Worm (Caenorhabditis elegans) whole organism, L2 larva: ENCODE measurements around the gene W02H3.1.
A peak's percentile ranks its signal among the peaks of the same experiment; 100 is the strongest.

Source experiments
- C34F6.9 ChIP-seq: fragments of 150-350 bp; optimal IDR thresholded peaks from 2 replicates; lab custom pipeline; 2014; ENCODE audit warnings: missing biosample characterization, missing genetic modification characterization
- F13H6.1 ChIP-seq: sonication (generic microtip); optimal IDR thresholded peaks from 2 replicates; lab custom pipeline; 2016; ENCODE audit warnings: missing genetic modification characterization, missing compliant biosample characterization
- Y55F3AM.14 ChIP-seq: fragments of 200-800 bp; sonication (Bioruptor generic); optimal IDR thresholded peaks from 2 replicates; lab custom pipeline; 2018; ENCODE audit warnings: mild to moderate bottlenecking, missing genetic modification characterization, missing compliant biosample characterization
- ZK546.5 ChIP-seq: sonication (generic microtip); optimal IDR thresholded peaks from 2 replicates; lab custom pipeline; 2017; ENCODE audit warnings: missing biosample characterization, missing genetic modification characterization
- alr-1 ChIP-seq: fragments of 150-350 bp; optimal IDR thresholded peaks from 2 replicates; lab custom pipeline; 2014; ENCODE audit warnings: missing biosample characterization, missing genetic modification characterization
- aly-2 ChIP-seq: fragments of 150-350 bp; optimal IDR thresholded peaks from 2 replicates; lab custom pipeline; 2014; ENCODE audit warnings: missing biosample characterization, missing genetic modification characterization
- ama-1 ChIP-seq: fragments of 150-350 bp; optimal IDR thresholded peaks from 2 replicates; lab custom pipeline; 2018; ENCODE audit warnings: inconsistent platforms
- blmp-1 ChIP-seq: sonication (generic microtip); optimal IDR thresholded peaks from 2 replicates; lab custom pipeline; 2017; ENCODE audit warnings: missing genetic modification characterization, mild to moderate bottlenecking, missing compliant biosample characterization, antibody characterized with exemption, moderate library complexity; ENCODE audit not compliant: insufficient read depth
- ceh-16 ChIP-seq: fragments of 150-350 bp; optimal IDR thresholded peaks from 2 replicates; lab custom pipeline; 2014; ENCODE audit warnings: missing biosample characterization, missing genetic modification characterization
- ceh-82 ChIP-seq: fragments of 150-350 bp; optimal IDR thresholded peaks from 2 replicates; lab custom pipeline; 2014; ENCODE audit warnings: missing biosample characterization, missing genetic modification characterization
- crh-2 ChIP-seq: sonication (generic microtip); optimal IDR thresholded peaks from 2 replicates; lab custom pipeline; 2017; ENCODE audit warnings: missing biosample characterization, missing genetic modification characterization
- egl-27 ChIP-seq: sonication (generic microtip); optimal IDR thresholded peaks from 3 replicates; lab custom pipeline; 2017; ENCODE audit warnings: missing biosample characterization, missing genetic modification reagents, missing genetic modification characterization
- elt-3 ChIP-seq: sonication (generic microtip); optimal IDR thresholded peaks from 2 replicates; lab custom pipeline; 2017; ENCODE audit warnings: missing biosample characterization, missing genetic modification characterization
- gmeb-1 ChIP-seq: fragments of 150-350 bp; optimal IDR thresholded peaks from 2 replicates; lab custom pipeline; 2014; ENCODE audit warnings: missing biosample characterization, missing genetic modification characterization
- lin-11 ChIP-seq: fragments of 150-350 bp; sonication (generic microtip); optimal IDR thresholded peaks from 2 replicates; lab custom pipeline; 2014; ENCODE audit warnings: missing biosample characterization, missing genetic modification characterization, inconsistent platforms, mixed read lengths
- lin-13 ChIP-seq: fragments of 150-350 bp; optimal IDR thresholded peaks from 2 replicates; lab custom pipeline; 2014; ENCODE audit warnings: missing biosample characterization, missing genetic modification reagents, missing genetic modification characterization
- lin-39 ChIP-seq: fragments of 150-350 bp; optimal IDR thresholded peaks from 2 replicates; lab custom pipeline; 2014; ENCODE audit warnings: missing biosample characterization, missing genetic modification reagents, missing genetic modification characterization
- lsy-2 ChIP-seq, 2 experiments: fragments of 150-350 bp in 1 of 2; sonication (generic microtip) in 1 of 2; optimal IDR thresholded peaks; 2 replicates each; lab custom pipeline; 2014 to 2017; ENCODE audit warnings: missing biosample characterization in 2 of 2, missing genetic modification characterization in 2 of 2
- mab-5 ChIP-seq: fragments of 150-350 bp; optimal IDR thresholded peaks from 2 replicates; lab custom pipeline; 2014; ENCODE audit warnings: missing biosample characterization, missing genetic modification characterization
- mbf-1 ChIP-seq: sonication (generic microtip); optimal IDR thresholded peaks from 2 replicates; lab custom pipeline; 2017; ENCODE audit warnings: missing biosample characterization, missing genetic modification characterization
- mdl-1 ChIP-seq, 2 experiments: fragments of 150-350 bp in 1 of 2; sonication (generic microtip) in 1 of 2; optimal IDR thresholded peaks; 2 replicates each; lab custom pipeline; 2017; ENCODE audit warnings: missing biosample characterization in 2 of 2, missing genetic modification characterization in 2 of 2
- nhr-10 ChIP-seq: sonication (generic microtip); optimal IDR thresholded peaks from 2 replicates; lab custom pipeline; 2017; ENCODE audit warnings: missing biosample characterization, missing genetic modification characterization
- nhr-11 ChIP-seq: fragments of 150-350 bp; optimal IDR thresholded peaks from 2 replicates; lab custom pipeline; 2014; ENCODE audit warnings: missing biosample characterization, missing genetic modification characterization
- nhr-12 ChIP-seq: fragments of 150-350 bp; optimal IDR thresholded peaks from 2 replicates; lab custom pipeline; 2014; ENCODE audit warnings: missing biosample characterization, missing genetic modification characterization
- nhr-129 ChIP-seq: fragments of 150-350 bp; optimal IDR thresholded peaks from 2 replicates; lab custom pipeline; 2014; ENCODE audit warnings: missing biosample characterization, missing genetic modification characterization
- nhr-21 ChIP-seq: fragments of 150-350 bp; optimal IDR thresholded peaks from 2 replicates; lab custom pipeline; 2014; ENCODE audit warnings: missing biosample characterization, missing genetic modification characterization
- nhr-23 ChIP-seq: fragments of 150-350 bp; optimal IDR thresholded peaks from 2 replicates; lab custom pipeline; 2014; ENCODE audit warnings: missing biosample characterization, missing genetic modification reagents, missing genetic modification characterization
- nhr-237 ChIP-seq: fragments of 150-350 bp; optimal IDR thresholded peaks from 2 replicates; lab custom pipeline; 2014; ENCODE audit warnings: missing biosample characterization, missing genetic modification characterization
- nhr-25 ChIP-seq: fragments of 150-350 bp; sonication (generic microtip); optimal IDR thresholded peaks from 3 replicates; lab custom pipeline; 2014; ENCODE audit warnings: missing biosample characterization, missing genetic modification characterization
- nhr-6 ChIP-seq: fragments of 150-350 bp; optimal IDR thresholded peaks from 2 replicates; lab custom pipeline; 2014; ENCODE audit warnings: missing biosample characterization, missing genetic modification characterization
- nhr-77 ChIP-seq: fragments of 150-350 bp; optimal IDR thresholded peaks from 2 replicates; lab custom pipeline; 2014; ENCODE audit warnings: missing biosample characterization, missing genetic modification characterization
- peb-1 ChIP-seq: fragments of 150-350 bp; optimal IDR thresholded peaks from 2 replicates; lab custom pipeline; 2014; ENCODE audit warnings: missing biosample characterization, missing genetic modification characterization
- sma-3 ChIP-seq: sonication (generic microtip); optimal IDR thresholded peaks from 2 replicates; lab custom pipeline; 2016; ENCODE audit warnings: missing genetic modification reagents, missing genetic modification characterization, missing compliant biosample characterization
- sma-9 ChIP-seq, 2 experiments: fragments of 150-350 bp in 1 of 2; sonication (generic microtip) in 1 of 2; optimal IDR thresholded peaks; 2 replicates each; lab custom pipeline; 2014 to 2016; ENCODE audit warnings: missing genetic modification characterization in 2 of 2, mild to moderate bottlenecking in 1 of 2, missing biosample characterization in 1 of 2, missing compliant biosample characterization in 1 of 2, missing genetic modification reagents in 1 of 2, moderate library complexity in 1 of 2
- snpc-4 ChIP-seq: fragments of 150-350 bp; optimal IDR thresholded peaks from 2 replicates; lab custom pipeline; 2014; ENCODE audit warnings: missing biosample characterization, missing genetic modification characterization
- unc-39 ChIP-seq: fragments of 150-350 bp; optimal IDR thresholded peaks from 2 replicates; lab custom pipeline; 2014; ENCODE audit warnings: missing biosample characterization, missing genetic modification characterization
- unc-55 ChIP-seq: fragments of 150-350 bp; sonication (generic microtip); optimal IDR thresholded peaks from 3 replicates; lab custom pipeline; 2014; ENCODE audit warnings: missing biosample characterization, missing genetic modification reagents, missing genetic modification characterization
- unc-62 ChIP-seq: fragments of 150-350 bp; optimal IDR thresholded peaks from 2 replicates; lab custom pipeline; 2014; ENCODE audit warnings: missing biosample characterization, missing genetic modification reagents, missing genetic modification characterization
- zag-1 ChIP-seq: fragments of 150-350 bp; optimal IDR thresholded peaks from 2 replicates; lab custom pipeline; 2014; ENCODE audit warnings: missing biosample characterization, missing genetic modification characterization
- ztf-1 ChIP-seq: fragments of 200-800 bp; sonication (Bioruptor generic); conservative IDR thresholded peaks from 2 replicates; pipeline ENCODE4 v1.3.6; 2022; ENCODE audit warnings: missing genetic modification characterization, missing compliant biosample characterization
- ztf-11 ChIP-seq: sonication (generic microtip); optimal IDR thresholded peaks from 2 replicates; lab custom pipeline; 2017; ENCODE audit warnings: missing biosample characterization, missing genetic modification characterization
- ztf-4 ChIP-seq: fragments of 150-350 bp; optimal IDR thresholded peaks from 2 replicates; lab custom pipeline; 2014; ENCODE audit warnings: missing biosample characterization, missing genetic modification characterization

Gene W02H3.1

ce11 chrX:11076491-11076890 is 28.8 kb downstream of the W02H3.1 start, which contains the start of gene W04G3.12:
W04G3.12 (minus strand) TSS chrX:11076801.
- no peak for TF ChIP-seq mbf-1 (tag; lab: Kevin White, UChicago)
- no peak for TF ChIP-seq nhr-25 (tag; lab: Kevin White, UChicago)
- TF ChIP-seq nhr-77 (tag; lab: Kevin White, UChicago): no peak
- TF ChIP-seq unc-55 (GFP tag; lab: Kevin White, UChicago): no peak
- TF ChIP-seq snpc-4 (tag; lab: Kevin White, UChicago): no peak
- TF ChIP-seq Y55F3AM.14 (GFP tag; lab: Kevin White, UChicago): no peak
- no peak for TF ChIP-seq lsy-2 (tag; optimal IDR thresholded peaks at IDR 0.05; lab: Kevin White, UChicago)
- no peak for TF ChIP-seq unc-62 (GFP tag; lab: Kevin White, UChicago)
- no peak for TF ChIP-seq ceh-16
- TF ChIP-seq nhr-11 (tag; lab: Kevin White, UChicago): no peak
- no peak for TF ChIP-seq aly-2 (tag; lab: Kevin White, UChicago)
- no peak for TF ChIP-seq alr-1 (tag; lab: Kevin White, UChicago)
- no peak for TF ChIP-seq mdl-1 (tag; optimal IDR thresholded peaks at IDR 0.05; lab: Kevin White, UChicago)
- no peak for TF ChIP-seq nhr-129 (tag; lab: Kevin White, UChicago)
- TF ChIP-seq egl-27 (tag; lab: Kevin White, UChicago): no peak
- TF ChIP-seq, all 48 proteins: peak for 0

- TF ChIP-seq mbf-1 (tag; lab: Kevin White, UChicago) (no peak), nhr-129 (tag; lab: Kevin White, UChicago) (no peak), ceh-82 (no peak), ztf-4 (no peak), ZK546.5 (tag; lab: Kevin White, UChicago) (no peak), gmeb-1 (tag; lab: Kevin White, UChicago) (no peak), nhr-21 (no peak), ceh-16 (no peak), alr-1 (tag; lab: Kevin White, UChicago) (no peak)
These were observed 31.9 kb downstream of the W02H3.1 start, which contains the start of gene W04G3.5 for ce11 chrX:11073358-11073757. W04G3.5 (plus strand) TSS chrX:11073658.

- TF ChIP-seq ceh-82 (no peak), nhr-11 (tag; lab: Kevin White, UChicago) (no peak), sma-3 (no peak), aly-2 (tag; lab: Kevin White, UChicago) (no peak), alr-1 (tag; lab: Kevin White, UChicago) (no peak), zag-1 (no peak), nhr-237 (no peak), ztf-11 (no peak), ZK546.5 (tag; lab: Kevin White, UChicago) (no peak), lin-39 (tag; lab: Kevin White, UChicago) (no peak), sma-9 (GFP tag; optimal IDR thresholded peaks at IDR 0.05; lab: Kevin White, UChicago) (no peak), sma-9 (tag; optimal IDR thresholded peaks at IDR 0.05; lab: Kevin White, UChicago) (no peak), unc-39 (no peak), egl-27 (tag; lab: Kevin White, UChicago) (no peak), ama-1 (lab: Kevin White, UChicago) (no peak), crh-2 (no peak)
- TF ChIP-seq, all 48 proteins: peak for 0
These were observed 32.6 kb downstream of the W02H3.1 start for ce11 chrX:11072701-11073100.

- TF ChIP-seq nhr-23 (tag; lab: Kevin White, UChicago) (no peak), nhr-11 (tag; lab: Kevin White, UChicago) (no peak), sma-3 (no peak), ZK546.5 (tag; lab: Kevin White, UChicago) (no peak), ceh-16 (no peak), nhr-77 (tag; lab: Kevin White, UChicago) (no peak), nhr-10 (no peak), lin-39 (tag; lab: Kevin White, UChicago) (no peak), aly-2 (tag; lab: Kevin White, UChicago) (no peak), peb-1 (tag; lab: Kevin White, UChicago) (no peak), ceh-82 (no peak), gmeb-1 (tag; lab: Kevin White, UChicago) (no peak), nhr-6 (no peak), ama-1 (lab: Kevin White, UChicago) (no peak), mdl-1 (tag; optimal IDR thresholded peaks at IDR 0.05; lab: Kevin White, UChicago) (peak in 1 of 2 experiments; percentile 28), ztf-4 (no peak), unc-55 (GFP tag; lab: Kevin White, UChicago) (peak; percentile 81), nhr-25 (tag; lab: Kevin White, UChicago) (no peak), elt-3 (no peak), unc-39 (no peak), egl-27 (tag; lab: Kevin White, UChicago) (no peak), F13H6.1 (tag; lab: Kevin White, UChicago) (no peak), snpc-4 (tag; lab: Kevin White, UChicago) (peak; percentile 23), Y55F3AM.14 (GFP tag; lab: Kevin White, UChicago) (peak; percentile 31), sma-9 (GFP tag; optimal IDR thresholded peaks at IDR 0.05; lab: Kevin White, UChicago) (peak; percentile 22), sma-9 (tag; optimal IDR thresholded peaks at IDR 0.05; lab: Kevin White, UChicago) (no peak), nhr-12 (tag; lab: Kevin White, UChicago) (no peak), lin-11 (tag; lab: Kevin White, UChicago) (peak; percentile 16), zag-1 (no peak), mab-5 (tag; lab: Kevin White, UChicago) (peak; percentile 8), lsy-2 (tag; optimal IDR thresholded peaks at IDR 0.05; lab: Kevin White, UChicago) (peak in 1 of 2 experiments; percentile 42), lin-13 (no peak), C34F6.9 (peak; percentile 26), crh-2 (no peak), ztf-1 (no peak), nhr-21 (no peak), ztf-11 (no peak), blmp-1 (tag; lab: Kevin White, UChicago) (no peak), nhr-237 (no peak)
These were observed 36.9 kb downstream of the W02H3.1 start, which contains the start of gene apt-9 for ce11 chrX:11068334-11068733. apt-9 (plus strand) TSS chrX:11068527.
